Fruit fly (Drosophila melanogaster): Measurements from ENCODE around the gene CG18764.
A peak's percentile ranks its signal among the peaks of the same experiment; 100 is the strongest.

Gene CG18764

DNA sequence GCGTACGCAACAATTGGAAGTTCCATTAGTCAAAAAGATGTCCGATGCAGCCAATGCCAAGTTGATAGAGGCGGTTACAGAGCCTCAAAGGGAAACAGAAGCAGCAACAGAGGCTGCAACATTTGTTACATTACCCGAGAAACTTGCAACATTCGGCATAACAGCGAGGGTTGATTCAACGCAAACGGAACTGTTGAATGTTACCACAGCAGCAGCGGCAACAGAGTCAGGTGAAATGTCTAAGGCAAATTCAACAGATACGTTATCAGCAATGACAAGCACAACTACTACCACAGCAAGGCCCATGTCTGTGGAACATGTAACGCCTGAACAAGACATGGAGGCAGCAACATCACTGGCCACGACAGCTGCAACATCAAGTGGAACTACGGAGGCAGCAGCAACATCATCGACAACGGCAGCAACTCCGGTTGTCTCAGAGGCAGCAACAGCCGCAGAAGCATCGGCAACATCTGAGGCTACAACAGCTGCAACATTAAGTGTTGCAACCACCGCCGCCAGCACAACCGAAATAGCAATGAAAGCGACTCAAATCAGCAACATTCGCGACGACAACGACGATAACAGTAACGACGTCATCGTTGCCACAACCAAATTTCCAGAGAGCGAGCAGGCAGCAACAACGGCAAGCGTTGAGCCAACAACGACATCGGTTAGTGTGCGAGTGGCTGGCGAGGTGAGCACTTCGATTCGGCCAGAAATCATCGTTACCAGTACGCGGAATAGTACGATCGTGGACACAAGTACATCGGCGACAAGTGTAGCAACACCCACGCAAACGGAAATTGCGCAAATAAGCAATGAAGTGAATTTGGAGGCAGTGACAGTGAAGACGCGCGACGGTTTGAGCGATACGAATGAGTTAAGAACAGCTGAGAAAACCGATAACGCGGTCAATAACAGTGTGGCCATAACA lies 42.6 kb downstream of the CG18764 start (continued):
- TF ChIP-seq toy (GFP tag; IDR thresholded peaks at IDR 0.05) (no peak), CG10979 (tag; optimal IDR thresholded peaks at IDR 0.05) (no peak), Deaf1 (tag; optimal IDR thresholded peaks at IDR 0.05) (peak; percentile 83), Spps (tag; optimal IDR thresholded peaks at IDR 0.05) (no peak), Dref (GFP tag; IDR thresholded peaks at IDR 0.05) (no peak), CG7963 (GFP tag; IDR thresholded peaks at IDR 0.05; ENCODE audit: partially characterized antibody) (no peak), CG1233 (GFP tag; optimal IDR thresholded peaks at IDR 0.05) (no peak), CG11695 (GFP tag; IDR thresholded peaks at IDR 0.05) (no peak), gt (GFP tag; IDR thresholded peaks at IDR 0.05) (no peak), CG10366 (GFP tag; IDR thresholded peaks at IDR 0.05) (no peak), CrebB (tag; optimal IDR thresholded peaks at IDR 0.05) (peak; percentile 17), CG9215 (GFP tag; IDR thresholded peaks at IDR 0.05) (no peak), CG34422 (GFP tag; IDR thresholded peaks at IDR 0.05) (no peak), onecut (GFP tag; IDR thresholded peaks at IDR 0.05) (peak; percentile 36), Doc3 (GFP tag; IDR thresholded peaks at IDR 0.05; ENCODE audit: partially characterized antibody) (0 out of 3 replicates have a peak, but pooled peaks have one; percentile 31)

DNA sequence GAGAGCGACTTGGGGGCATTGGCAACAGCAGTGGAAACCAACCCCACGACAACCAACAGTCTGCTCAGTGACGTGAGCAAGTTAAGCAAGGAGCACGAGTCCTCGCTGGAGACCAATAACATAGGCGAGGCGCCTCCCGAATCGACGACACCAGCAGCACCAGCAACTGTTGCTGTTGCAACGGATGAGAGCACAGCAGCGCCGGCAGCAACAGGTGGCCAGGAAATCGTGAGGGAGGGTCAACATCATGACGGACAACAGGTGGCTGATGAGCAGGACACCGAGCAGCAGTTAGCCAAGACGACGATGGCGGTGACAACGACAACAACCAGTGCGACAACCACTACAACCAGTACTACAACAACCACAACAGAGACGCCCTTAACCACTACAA lies 43.3 kb downstream of the CG18764 start:
- no peak for TF ChIP-seq jumu (GFP tag; optimal IDR thresholded peaks at IDR 0.05)
- peak; percentile 25; the same call in 1 of the 2 replicates for TF ChIP-seq CG4360 (GFP tag; IDR thresholded peaks at IDR 0.05)
- peak; percentile 41 for TF ChIP-seq Ets65A (GFP tag)
- TF ChIP-seq CG10267 (tag; optimal IDR thresholded peaks at IDR 0.05), result no peak
- no peak for TF ChIP-seq CG12769 (tag; optimal IDR thresholded peaks at IDR 0.05)
- TF ChIP-seq CG8478 (optimal IDR thresholded peaks at IDR 0.05), result peak; percentile 83
- peak; percentile 17 for TF ChIP-seq Deaf1 (tag; optimal IDR thresholded peaks at IDR 0.05)
- 0 out of 4 replicates have a peak, but pooled peaks have one; percentile 16 for TF ChIP-seq chinmo (GFP tag; IDR thresholded peaks at IDR 0.05; ENCODE audit: partially characterized antibody)
- TF ChIP-seq scrt (GFP tag; optimal IDR thresholded peaks at IDR 0.05), result peak; percentile 88
- no peak for TF ChIP-seq CG15073 (GFP tag; optimal IDR thresholded peaks at IDR 0.05)
- no peak for TF ChIP-seq CG2889 (GFP tag; IDR thresholded peaks at IDR 0.05)

DNA sequence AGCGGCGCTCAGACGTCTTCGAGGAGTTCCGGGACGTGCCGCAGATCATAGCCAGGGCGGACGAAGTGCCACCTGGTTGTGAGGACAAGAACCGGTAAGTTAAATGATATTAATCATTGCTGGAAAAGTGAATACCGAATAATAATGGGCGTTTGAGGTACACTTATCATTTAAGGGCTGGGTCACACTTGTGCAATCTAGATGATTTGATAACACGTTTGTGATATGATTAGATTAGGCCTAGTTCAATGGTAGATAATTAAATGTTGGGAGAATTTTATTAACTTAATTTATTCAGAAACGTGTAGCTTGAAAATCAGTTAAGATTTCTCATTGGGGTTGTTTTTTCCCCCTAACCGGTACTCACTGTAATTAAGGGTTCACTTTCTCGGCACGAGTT lies 44.2 kb downstream of the CG18764 start:
- TF ChIP-seq mirr (GFP tag; optimal IDR thresholded peaks at IDR 0.05) (peak; percentile 63), cg (GFP tag; optimal IDR thresholded peaks at IDR 0.05) (no peak), CG12659 (GFP tag; optimal IDR thresholded peaks at IDR 0.05) (no peak), ssp (GFP tag; IDR thresholded peaks at IDR 0.05) (no peak), nerfin-2 (GFP tag; IDR thresholded peaks at IDR 0.05; ENCODE audit: partially characterized antibody) (no peak), CG8281 (tag; optimal IDR thresholded peaks at IDR 0.05) (no peak), grn (GFP tag; optimal IDR thresholded peaks at IDR 0.05) (peak; percentile 75), abd-A (tag; optimal IDR thresholded peaks at IDR 0.05) (no peak), chinmo (GFP tag; IDR thresholded peaks at IDR 0.05; ENCODE audit: partially characterized antibody) (0 out of 4 replicates have a peak, but pooled peaks have one; percentile 27), exex (tag; optimal IDR thresholded peaks at IDR 0.05) (peak; percentile 79), GATAe (GFP tag; conservative IDR thresholded peaks at IDR 0.05) (0 out of 2 replicates have a peak, but pooled peaks have one; percentile 26), bab2 (GFP tag; optimal IDR thresholded peaks at IDR 0.05) (no peak), Hey (tag; optimal IDR thresholded peaks at IDR 0.05) (peak; percentile 49), Eip74EF (GFP tag; optimal IDR thresholded peaks at IDR 0.05) (no peak), CG10209 (GFP tag; optimal IDR thresholded peaks at IDR 0.05) (no peak), Pdp1 (GFP tag; optimal IDR thresholded peaks at IDR 0.05) (peak in 1 of 2 experiments; percentile 20)
